Fruit fly (Drosophila melanogaster) whole organism, wandering third instar larva: Measurements from ENCODE around the gene SppL.

Experiments used
- CG9705 ChIP-seq: fragments of 200-800 bp; sonication (Bioruptor generic); optimal IDR thresholded peaks from 2 replicates; lab custom pipeline; 2018; ENCODE audit warnings: missing biosample characterization, mild to moderate bottlenecking, missing genetic modification characterization
- CrebA ChIP-seq: fragments of 200-800 bp; sonication (Bioruptor generic); optimal IDR thresholded peaks from 2 replicates; lab custom pipeline; 2016; ENCODE audit warnings: missing biosample characterization, mild to moderate bottlenecking, missing genetic modification characterization, borderline replicate concordance
- Dfd ChIP-seq: fragments of >200 bp; optimal IDR thresholded peaks from 2 replicates; lab custom pipeline; 2017; ENCODE audit warnings: missing biosample characterization, missing genetic modification characterization
- Dif ChIP-seq: fragments of 200-275, 200-300 bp; sonication (Bioruptor generic); optimal IDR thresholded peaks from 2 replicates; lab custom pipeline; 2018; ENCODE audit warnings: missing biosample characterization, missing genetic modification characterization; ENCODE audit not compliant: partially characterized antibody
- GATAd ChIP-seq: sonication (Bioruptor generic); optimal IDR thresholded peaks from 2 replicates; lab custom pipeline; 2016; ENCODE audit warnings: missing biosample characterization, missing genetic modification characterization
- HLH106 ChIP-seq: fragments of 200-800 bp; optimal IDR thresholded peaks from 3 replicates; lab custom pipeline; 2019; ENCODE audit warnings: missing biosample characterization, mild to moderate bottlenecking, missing genetic modification characterization, moderate library complexity
- Hr78 ChIP-seq: fragments of >200 bp; optimal IDR thresholded peaks from 2 replicates; lab custom pipeline; 2017; ENCODE audit warnings: missing biosample characterization, missing genetic modification characterization
- Hr83 ChIP-seq: fragments of 200-300 bp; sonication (Bioruptor generic); optimal IDR thresholded peaks from 2 replicates; lab custom pipeline; 2016; ENCODE audit warnings: missing biosample characterization, mild to moderate bottlenecking, missing genetic modification characterization, moderate library complexity; ENCODE audit not compliant: poor library complexity, severe bottlenecking
- Jra ChIP-seq: sonication (Bioruptor generic); optimal IDR thresholded peaks from 2 replicates; lab custom pipeline; 2016; ENCODE audit warnings: missing biosample characterization, missing genetic modification characterization
- Mio ChIP-seq: sonication (Bioruptor generic); optimal IDR thresholded peaks from 2 replicates; lab custom pipeline; 2016; ENCODE audit warnings: missing biosample characterization, missing genetic modification characterization
- Myc ChIP-seq: fragments of >200 bp; optimal IDR thresholded peaks from 2 replicates; lab custom pipeline; 2017
- N ChIP-seq: fragments of >200 bp; optimal IDR thresholded peaks from 2 replicates; lab custom pipeline; 2018; ENCODE audit warnings: missing biosample characterization, missing external identifiers, missing genetic modification characterization
- OdsH ChIP-seq: fragments of 200-800 bp; sonication (Bioruptor generic); optimal IDR thresholded peaks from 2 replicates; lab custom pipeline; 2016; ENCODE audit warnings: missing biosample characterization, mild to moderate bottlenecking, missing genetic modification characterization
- Rel ChIP-seq, 2 experiments: fragments of 200-800 bp; sonication (Bioruptor generic) in 1 of 2; optimal IDR thresholded peaks; 2 replicates in 1 of 2; 3 replicates in 1 of 2; lab custom pipeline; 2016 to 2019; ENCODE audit warnings: mild to moderate bottlenecking in 2 of 2, missing biosample characterization in 2 of 2, missing genetic modification characterization in 2 of 2, moderate library complexity in 1 of 2
- Sp1 ChIP-seq: fragments of 200-800 bp; sonication (Bioruptor generic); optimal IDR thresholded peaks from 3 replicates; lab custom pipeline; 2019; ENCODE audit warnings: missing biosample characterization, mild to moderate bottlenecking, missing genetic modification characterization, moderate library complexity
- Vsx2 ChIP-seq: fragments of 200-300, 225-300 bp; sonication (Bioruptor generic); optimal IDR thresholded peaks from 2 replicates; lab custom pipeline; 2018; ENCODE audit warnings: missing biosample characterization, missing genetic modification characterization; ENCODE audit not compliant: partially characterized antibody
- br ChIP-seq: fragments of 200-800 bp; sonication (Bioruptor generic); optimal IDR thresholded peaks from 2 replicates; lab custom pipeline; 2016; ENCODE audit warnings: missing biosample characterization, missing genetic modification characterization
- brk ChIP-seq: fragments of 200-800 bp; sonication (Bioruptor generic); optimal IDR thresholded peaks from 2 replicates; lab custom pipeline; 2016; ENCODE audit warnings: missing biosample characterization, mild to moderate bottlenecking, missing genetic modification characterization
- dl ChIP-seq, 2 experiments: fragments of 175-275, 200-275 bp in 1 of 2; fragments of 200-275 bp in 1 of 2; sonication (Bioruptor generic); optimal IDR thresholded peaks; lab custom pipeline; 2018; ENCODE audit warnings: mild to moderate bottlenecking in 2 of 2, missing biosample characterization in 2 of 2, missing genetic modification characterization in 2 of 2, moderate library complexity in 2 of 2; ENCODE audit not compliant: partially characterized antibody in 2 of 2, insufficient read depth in 1 of 2
- dmrt93B ChIP-seq: fragments of 200-800 bp; sonication (Bioruptor generic); optimal IDR thresholded peaks from 2 replicates; lab custom pipeline; 2018; ENCODE audit warnings: missing biosample characterization, mild to moderate bottlenecking, missing genetic modification characterization
- ey ChIP-seq: fragments of 200-800 bp; sonication (Bioruptor generic); optimal IDR thresholded peaks from 2 replicates; lab custom pipeline; 2016; ENCODE audit warnings: missing biosample characterization, missing genetic modification characterization
- foxo ChIP-seq, 2 experiments: fragments of 200-800 bp; sonication (Bioruptor generic); optimal IDR thresholded peaks; 2 replicates in 1 of 2; 3 replicates in 1 of 2; lab custom pipeline; 2016 to 2017; ENCODE audit warnings: missing biosample characterization in 2 of 2, missing genetic modification characterization in 2 of 2
- fru ChIP-seq: fragments of 200-800 bp; sonication (Bioruptor generic); optimal IDR thresholded peaks from 3 replicates; lab custom pipeline; 2016; ENCODE audit warnings: missing biosample characterization, mild to moderate bottlenecking, missing genetic modification characterization
- h ChIP-seq: fragments of 200-800 bp; sonication (Bioruptor generic); optimal IDR thresholded peaks from 3 replicates; lab custom pipeline; 2016; ENCODE audit warnings: missing biosample characterization, mild to moderate bottlenecking, missing genetic modification characterization
- jim ChIP-seq: fragments of 175-275, 200-325 bp; sonication (Bioruptor generic); optimal IDR thresholded peaks from 2 replicates; lab custom pipeline; 2016; ENCODE audit warnings: missing biosample characterization, mild to moderate bottlenecking, missing genetic modification characterization
- lola ChIP-seq: fragments of >200 bp; optimal IDR thresholded peaks from 2 replicates; lab custom pipeline; 2017; ENCODE audit warnings: missing biosample characterization, missing genetic modification characterization
- pan ChIP-seq: fragments of >200 bp; optimal IDR thresholded peaks from 2 replicates; lab custom pipeline; 2017
- psq ChIP-seq: fragments of 200-800 bp; sonication (Bioruptor generic); optimal IDR thresholded peaks from 3 replicates; lab custom pipeline; 2017; ENCODE audit warnings: missing biosample characterization, mild to moderate bottlenecking, missing genetic modification characterization, moderate library complexity
- rgr ChIP-seq: fragments of 200-800 bp; sonication (Bioruptor generic); optimal IDR thresholded peaks from 3 replicates; lab custom pipeline; 2016; ENCODE audit warnings: missing biosample characterization, mild to moderate bottlenecking, missing genetic modification characterization
- sage ChIP-seq: fragments of 200-800 bp; sonication (Bioruptor generic); optimal IDR thresholded peaks from 2 replicates; lab custom pipeline; 2016; ENCODE audit warnings: missing biosample characterization, mild to moderate bottlenecking, missing genetic modification characterization
- sv ChIP-seq: fragments of 200-800 bp; sonication (Bioruptor generic); optimal IDR thresholded peaks from 3 replicates; lab custom pipeline; 2016; ENCODE audit warnings: missing biosample characterization, missing genetic modification characterization
- tai ChIP-seq: sonication (Bioruptor generic); optimal IDR thresholded peaks from 2 replicates; lab custom pipeline; 2016; ENCODE audit warnings: missing biosample characterization, missing genetic modification characterization
- usp ChIP-seq: fragments of >200 bp; optimal IDR thresholded peaks from 2 replicates; lab custom pipeline; 2017; ENCODE audit warnings: missing biosample characterization, missing genetic modification characterization
- woc ChIP-seq: sonication (Bioruptor generic); optimal IDR thresholded peaks from 2 replicates; lab custom pipeline; 2016; ENCODE audit warnings: missing biosample characterization, mild to moderate bottlenecking, missing genetic modification characterization

The SppL gene

dm6 chr3R:25884301-25884700, 2.5 kb downstream of the SppL start (continued):
- TF ChIP-seq Mio (GFP tag; lab: Kevin White, UChicago) (no peak), jim (no peak), woc (no peak), Sp1 (GFP tag; lab: Kevin White, UChicago) (peak; percentile 8)

- TF ChIP-seq OdsH (GFP tag; lab: Kevin White, UChicago): peak; percentile 51
- peak; percentile 1 for TF ChIP-seq CG9705 (GFP tag; lab: Kevin White, UChicago)
- no peak for TF ChIP-seq dmrt93B (GFP tag; lab: Kevin White, UChicago)
- TF ChIP-seq ey (GFP tag; lab: Kevin White, UChicago): peak; percentile 0
- TF ChIP-seq h (GFP tag; lab: Kevin White, UChicago): peak; percentile 38
- TF ChIP-seq psq (GFP tag; lab: Kevin White, UChicago): peak; percentile 20
- peak; percentile 63 for TF ChIP-seq rgr (GFP tag; lab: Kevin White, UChicago)
- peak in 1 of 2 experiments; percentile 23 for TF ChIP-seq foxo (GFP tag; optimal IDR thresholded peaks at IDR 0.05; lab: Kevin White, UChicago)
- TF ChIP-seq Sp1 (GFP tag; lab: Kevin White, UChicago): peak; percentile 40
- no peak for TF ChIP-seq sage (GFP tag; lab: Kevin White, UChicago)
- no peak for TF ChIP-seq lola
- no peak for TF ChIP-seq woc
- TF ChIP-seq Mio (GFP tag; lab: Kevin White, UChicago): no peak
- no peak for TF ChIP-seq Jra (GFP tag; lab: Kevin White, UChicago)
- no peak for TF ChIP-seq pan (lab: Kevin White, UChicago)
- TF ChIP-seq br (GFP tag; lab: Kevin White, UChicago): peak; percentile 46
- no peak for TF ChIP-seq Dif
- TF ChIP-seq, all 38 proteins: peak for 9
Observed at dm6 chr3R:25885136-25885535, 3.4 kb downstream of the SppL start.

dm6 chr3R:25888307-25889075, 6.7 kb downstream of the SppL start, which contains the start of gene Lnk:
Lnk (plus strand) TSS chr3R:25888542.
- TF ChIP-seq N (GFP tag; lab: Kevin White, UChicago) (no peak), GATAd (GFP tag; lab: Kevin White, UChicago) (no peak), Rel (GFP tag; optimal IDR thresholded peaks at IDR 0.05; lab: Kevin White, UChicago) (no peak), Rel (tag; optimal IDR thresholded peaks at IDR 0.05; lab: Kevin White, UChicago) (peak; percentile 41), Dfd (GFP tag; lab: Kevin White, UChicago) (no peak), HLH106 (tag; lab: Kevin White, UChicago) (no peak), psq (GFP tag; lab: Kevin White, UChicago) (no peak), Vsx2 (no peak), dl (GFP tag; optimal IDR thresholded peaks at IDR 0.05; lab: Kevin White, UChicago; ENCODE audit: insufficient read depth in 1 of 2, partially characterized antibody in 2 of 2) (no peak), br (GFP tag; lab: Kevin White, UChicago) (no peak), Hr78 (GFP tag; lab: Kevin White, UChicago) (no peak), sage (GFP tag; lab: Kevin White, UChicago) (no peak), h (GFP tag; lab: Kevin White, UChicago) (peak; percentile 11), ey (GFP tag; lab: Kevin White, UChicago) (no peak), tai (GFP tag; lab: Kevin White, UChicago) (no peak), Myc (lab: Kevin White, UChicago) (peak; percentile 80), jim (no peak), sv (peak; percentile 46), CrebA (GFP tag; lab: Kevin White, UChicago) (no peak), pan (lab: Kevin White, UChicago) (no peak), Hr83 (peak; percentile 40), lola (no peak), Sp1 (GFP tag; lab: Kevin White, UChicago) (peak; percentile 49), brk (GFP tag; lab: Kevin White, UChicago) (no peak), fru (GFP tag; lab: Kevin White, UChicago) (no peak), usp (no peak)
